Fruit fly (Drosophila melanogaster) whole organism, adult: Measurements from ENCODE around the gene CG9150.

Source experiments
- CG12768 ChIP-seq: fragments of 200-800 bp; sonication (Bioruptor generic); optimal IDR thresholded peaks from 2 replicates; lab custom pipeline; 2017; ENCODE audit warnings: missing biosample characterization, missing genetic modification characterization, mild to moderate bottlenecking, moderate library complexity, missing genetic modification reagents
- CG33017 ChIP-seq: fragments of 200-800 bp; sonication (Bioruptor generic); optimal IDR thresholded peaks from 2 replicates; lab custom pipeline; 2018; ENCODE audit warnings: missing biosample characterization, mild to moderate bottlenecking, missing genetic modification characterization, moderate library complexity
- cic ChIP-seq: fragments of 200-800 bp; sonication (Bioruptor generic); optimal IDR thresholded peaks from 2 replicates; lab custom pipeline; 2017; ENCODE audit warnings: missing biosample characterization, mild to moderate bottlenecking, missing genetic modification characterization, moderate library complexity
- cnc ChIP-seq, 2 experiments: fragments of >200 bp; optimal IDR thresholded peaks; 2 replicates each; lab custom pipeline; 2017
- kay ChIP-seq: fragments of 200-800 bp; sonication (Bioruptor generic); peaks from one replicate; lab custom pipeline; 2016; ENCODE audit warnings: missing biosample characterization, missing genetic modification characterization, borderline replicate concordance

DNA sequence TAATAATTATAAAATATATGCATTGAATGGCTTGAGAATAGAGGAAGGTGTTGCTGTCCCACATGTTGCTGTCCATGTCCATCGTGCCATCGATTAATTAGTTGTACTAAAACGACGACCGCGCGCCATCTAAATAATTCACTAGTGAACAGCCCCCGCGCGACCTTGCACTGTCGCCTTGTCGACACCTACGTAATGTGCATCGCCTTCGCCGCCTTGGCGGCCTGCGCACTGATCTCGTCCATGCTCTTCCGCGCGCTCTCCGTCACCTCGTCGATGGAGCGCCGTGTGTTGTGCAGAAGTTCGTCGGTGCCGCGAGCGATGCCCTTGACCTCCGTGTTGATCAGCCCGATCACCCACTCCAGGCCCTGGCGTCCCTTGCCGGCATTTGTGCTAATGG lies 21.5 kb downstream of the CG9150 start:
- TF ChIP-seq CG12768 (GFP tag; lab: Kevin White, UChicago) (no peak), kay (GFP tag; lab: Kevin White, UChicago) (no peak), CG33017 (tag; lab: Kevin White, UChicago) (no peak), cnc (optimal IDR thresholded peaks at IDR 0.05; lab: Kevin White, UChicago) (no peak), cic (no peak)
